Fruit fly (Drosophila melanogaster): ENCODE results near the gene spz.

Gene spz

dm6 chr3R:27069810-27070625 is at the start of gene spz (continued):
- TF ChIP-seq Nf-YA (GFP tag; IDR thresholded peaks at IDR 0.05) (no peak), CG8478 (optimal IDR thresholded peaks at IDR 0.05) (peak; percentile 74), GATAe (GFP tag; conservative IDR thresholded peaks at IDR 0.05) (no peak), pnt (GFP tag; optimal IDR thresholded peaks at IDR 0.05) (no peak), sens-2 (GFP tag; IDR thresholded peaks at IDR 0.05) (no peak), ara (GFP tag; IDR thresholded peaks at IDR 0.05) (no peak), Ptx1 (GFP tag; IDR thresholded peaks at IDR 0.05) (peak; percentile 40; the same call in 1 of the 2 replicates), CG10979 (tag; optimal IDR thresholded peaks at IDR 0.05) (no peak), insv (GFP tag; optimal IDR thresholded peaks at IDR 0.05) (no peak), CG14014 (GFP tag; IDR thresholded peaks at IDR 0.05) (no peak), mld (GFP tag; IDR thresholded peaks at IDR 0.05; ENCODE audit: partially characterized antibody) (no peak), CG3407 (GFP tag; optimal IDR thresholded peaks at IDR 0.05) (no peak), en (GFP tag; optimal IDR thresholded peaks at IDR 0.05) (no peak), Hand (GFP tag; optimal IDR thresholded peaks at IDR 0.05) (no peak), Fer3 (tag; optimal IDR thresholded peaks at IDR 0.05) (no peak), gcm (GFP tag; optimal IDR thresholded peaks at IDR 0.05) (no peak), crc (GFP tag; optimal IDR thresholded peaks at IDR 0.05) (no peak), unc-4 (GFP tag; IDR thresholded peaks at IDR 0.05; ENCODE audit: partially characterized antibody) (0 out of 2 replicates have a peak, but pooled peaks have one; percentile 26), bbx (GFP tag; IDR thresholded peaks at IDR 0.05; ENCODE audit: partially characterized antibody) (no peak), CG9727 (GFP tag; optimal IDR thresholded peaks at IDR 0.05) (no peak), CG6654 (GFP tag; optimal IDR thresholded peaks at IDR 0.05) (no peak), schlank (tag; optimal IDR thresholded peaks at IDR 0.05) (no peak), CG14667 (GFP tag; IDR thresholded peaks at IDR 0.05) (no peak), sens (GFP tag) (peak; percentile 46), PHDP (tag; optimal IDR thresholded peaks at IDR 0.05) (no peak), slbo (GFP tag; IDR thresholded peaks at IDR 0.05) (0 out of 2 replicates have a peak, but pooled peaks have one; percentile 4), E2f2 (GFP tag; IDR thresholded peaks at IDR 0.05) (no peak), Atf6 (GFP tag; IDR thresholded peaks at IDR 0.05) (no peak; the same call in 1 of the 2 replicates), CG43689 (GFP tag; IDR thresholded peaks at IDR 0.05) (no peak), fd3F (GFP tag; optimal IDR thresholded peaks at IDR 0.05) (no peak), Bteb2 (GFP tag; optimal IDR thresholded peaks at IDR 0.05) (no peak), ac (GFP tag; optimal IDR thresholded peaks at IDR 0.05) (no peak), Dek (tag; optimal IDR thresholded peaks at IDR 0.05) (no peak), CG8388 (GFP tag; optimal IDR thresholded peaks at IDR 0.05) (peak; percentile 18), pho (GFP tag; optimal IDR thresholded peaks at IDR 0.05) (peak; percentile 12), CG12104 (GFP tag; optimal IDR thresholded peaks at IDR 0.05) (no peak), tin (GFP tag; optimal IDR thresholded peaks at IDR 0.05) (no peak), tx (GFP tag; optimal IDR thresholded peaks at IDR 0.05) (no peak), sob (GFP tag; IDR thresholded peaks at IDR 0.05) (peak; percentile 51; the same call in 1 of the 2 replicates), Asciz (GFP tag; optimal IDR thresholded peaks at IDR 0.05) (no peak), eve (GFP tag; optimal IDR thresholded peaks at IDR 0.05) (no peak), slp2 (GFP tag; optimal IDR thresholded peaks at IDR 0.05) (no peak), CG12219 (GFP tag; optimal IDR thresholded peaks at IDR 0.05) (no peak), zen2 (GFP tag; IDR thresholded peaks at IDR 0.05; ENCODE audit: partially characterized antibody) (no peak), CG17328 (GFP tag; IDR thresholded peaks at IDR 0.05) (no peak), otp (GFP tag; IDR thresholded peaks at IDR 0.05) (no peak), CG2875 (GFP tag; optimal IDR thresholded peaks at IDR 0.05) (no peak), CG5953 (GFP tag; IDR thresholded peaks at IDR 0.05) (no peak), Oaz (GFP tag; IDR thresholded peaks at IDR 0.05) (no peak), psq (GFP tag; optimal IDR thresholded peaks at IDR 0.05) (no peak), CG30431 (GFP tag; optimal IDR thresholded peaks at IDR 0.05) (no peak)

Measured in whole organism, embryonic.